Fruit fly (Drosophila melanogaster): ENCODE results near the gene cas.

Gene cas

DNA sequence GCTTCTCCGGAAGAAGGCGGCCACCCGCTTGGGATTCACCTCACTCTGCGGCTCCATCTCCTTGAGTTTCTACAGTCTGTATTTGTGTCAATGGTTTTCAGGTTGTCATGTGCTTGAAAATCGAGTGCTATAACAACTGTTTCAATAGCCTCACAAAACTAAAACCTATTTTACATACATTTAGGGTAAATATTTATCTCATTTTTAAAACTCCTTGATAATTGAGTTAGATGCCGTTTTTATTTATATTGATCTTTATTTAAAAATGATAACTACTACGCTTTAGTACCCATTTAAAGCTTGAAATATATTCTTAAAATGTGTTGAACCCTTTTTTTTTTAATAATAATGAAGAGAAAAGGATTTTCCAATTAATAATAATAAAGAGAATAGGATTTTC is 23.4 kb downstream of the cas start, which contains the start of gene CG2104:
Gene CG2104, minus strand, starts transcription at position 101 of the 400 bp plus-strand sequence.
- TF ChIP-seq D1 (tag; optimal IDR thresholded peaks at IDR 0.05) (no peak), Pif1A (GFP tag; optimal IDR thresholded peaks at IDR 0.05) (no peak), CG10348 (GFP tag; IDR thresholded peaks at IDR 0.05) (no peak), CG34367 (tag; optimal IDR thresholded peaks at IDR 0.05) (no peak), CG13204 (GFP tag; optimal IDR thresholded peaks at IDR 0.05) (no peak), CG9948 (tag; optimal IDR thresholded peaks at IDR 0.05) (no peak), Ets98B (GFP tag; IDR thresholded peaks at IDR 0.05) (no peak), CG17806 (tag; optimal IDR thresholded peaks at IDR 0.05) (no peak), CG32121 (GFP tag; IDR thresholded peaks at IDR 0.05) (no peak), EcR (GFP tag; optimal IDR thresholded peaks at IDR 0.05) (no peak), fd96Ca (GFP tag; IDR thresholded peaks at IDR 0.05) (no peak)

dm6 chr3R:5691042-5691441 is 25.6 kb downstream of the cas start:
- TF ChIP-seq CG8301 (tag; optimal IDR thresholded peaks at IDR 0.05) (no peak), CG17806 (tag; optimal IDR thresholded peaks at IDR 0.05) (no peak), CG10348 (GFP tag; IDR thresholded peaks at IDR 0.05) (no peak)

DNA sequence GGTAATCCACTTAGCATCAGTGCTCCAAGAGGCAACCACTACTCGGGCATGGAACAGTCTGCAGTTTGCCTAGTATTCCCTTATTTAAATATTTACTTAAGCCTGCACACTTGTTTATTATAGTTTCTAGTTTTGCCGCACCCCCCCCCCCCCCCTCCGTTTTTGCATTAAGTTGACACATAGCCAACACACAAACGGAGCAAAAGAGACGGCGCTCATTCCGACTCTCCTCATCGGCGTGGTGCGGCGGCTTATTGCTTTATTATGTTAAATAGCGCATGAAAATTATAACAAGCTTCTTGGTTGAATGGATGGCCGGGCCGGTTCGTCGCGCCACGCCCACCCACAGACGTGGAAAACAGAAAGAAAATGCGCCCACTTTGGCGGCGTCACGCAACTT is 27.0 kb downstream of the cas start:
- TF ChIP-seq CG8159 (tag; optimal IDR thresholded peaks at IDR 0.05) = no peak
- TF ChIP-seq fd96Ca (GFP tag; IDR thresholded peaks at IDR 0.05) = no peak
- no peak for TF ChIP-seq CG10348 (GFP tag; IDR thresholded peaks at IDR 0.05)

DNA sequence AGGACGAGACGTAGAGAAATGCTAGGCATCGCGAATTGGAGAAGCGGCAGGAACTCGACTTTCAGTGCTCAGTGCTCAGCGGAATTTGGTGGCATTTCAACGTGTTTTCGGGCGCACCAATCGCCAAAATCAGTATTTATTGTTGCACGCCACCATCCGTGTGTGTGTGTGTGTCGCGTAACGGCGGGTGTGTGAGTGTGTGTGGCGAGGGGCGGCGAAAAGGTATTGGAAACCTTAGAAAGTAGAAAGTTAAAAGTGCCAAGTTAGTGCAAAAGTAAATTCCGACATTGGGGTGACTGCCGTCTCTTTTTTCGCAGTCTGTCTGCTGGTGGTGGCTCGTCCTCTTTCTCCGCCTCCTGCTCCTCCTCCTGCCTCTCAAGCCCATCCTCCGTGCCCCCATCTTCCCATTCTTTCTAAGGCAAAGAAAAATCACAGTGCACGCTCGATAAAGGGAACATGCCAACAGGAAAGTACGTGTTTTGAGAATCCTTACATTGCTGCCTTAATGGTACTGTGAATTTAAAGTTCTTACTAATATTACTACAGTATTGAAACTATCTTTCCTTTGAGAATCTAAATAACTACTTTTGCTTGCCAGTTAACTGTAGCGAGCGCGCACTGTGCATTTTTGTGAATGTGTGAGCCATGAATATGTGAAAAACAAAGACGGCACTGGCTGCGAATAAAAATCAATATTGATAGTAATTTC is 30.4 kb downstream of the cas start:
- TF ChIP-seq CG13204 (GFP tag; optimal IDR thresholded peaks at IDR 0.05) = no peak
- TF ChIP-seq rn (GFP tag; IDR thresholded peaks at IDR 0.05) = no peak
- TF ChIP-seq CG12605 (GFP tag; IDR thresholded peaks at IDR 0.05) = no peak
- TF ChIP-seq Snoo (tag; optimal IDR thresholded peaks at IDR 0.05) = no peak
- TF ChIP-seq CG15710 (tag; optimal IDR thresholded peaks at IDR 0.05) = peak; percentile 45
- no peak for TF ChIP-seq fd96Ca (GFP tag; IDR thresholded peaks at IDR 0.05)
- TF ChIP-seq D1 (tag; optimal IDR thresholded peaks at IDR 0.05) = no peak
- no peak for TF ChIP-seq gl (tag; optimal IDR thresholded peaks at IDR 0.05)
- TF ChIP-seq CG10348 (GFP tag; IDR thresholded peaks at IDR 0.05) = no peak
- peak; percentile 60 for TF ChIP-seq CG8159 (tag; optimal IDR thresholded peaks at IDR 0.05)
- peak; percentile 28 for TF ChIP-seq CG34367 (tag; optimal IDR thresholded peaks at IDR 0.05)
- no peak for TF ChIP-seq CG32121 (GFP tag; IDR thresholded peaks at IDR 0.05)
- TF ChIP-seq CG4496 (GFP tag; IDR thresholded peaks at IDR 0.05) = no peak; the same call in 2 of the 3 replicates
- TF ChIP-seq Pif1B (GFP tag; optimal IDR thresholded peaks at IDR 0.05) = no peak
- peak; percentile 31 for TF ChIP-seq CG8301 (tag; optimal IDR thresholded peaks at IDR 0.05)
- peak; percentile 38 for TF ChIP-seq CG9948 (tag; optimal IDR thresholded peaks at IDR 0.05)
- TF ChIP-seq Pif1A (GFP tag; optimal IDR thresholded peaks at IDR 0.05) = peak; percentile 32
- TF ChIP-seq EcR (GFP tag; optimal IDR thresholded peaks at IDR 0.05) = no peak
- TF ChIP-seq Ets98B (GFP tag; IDR thresholded peaks at IDR 0.05) = 0 out of 2 replicates have a peak, but pooled peaks have one; percentile 24
- TF ChIP-seq CG17806 (tag; optimal IDR thresholded peaks at IDR 0.05) = peak; percentile 37
- TF ChIP-seq CG14655 (GFP tag; optimal IDR thresholded peaks at IDR 0.05) = peak; percentile 33

dm6 chr3R:5685269-5686048 is 31.1 kb downstream of the cas start, which contains the start of the genes Rab23 and plx:
TSS of gene Rab23 (minus strand) at chr3R:5685434.
TSS of gene plx (plus strand) at chr3R:5685855.
- TF ChIP-seq CG10348 (GFP tag; IDR thresholded peaks at IDR 0.05) (no peak), Ets98B (GFP tag; IDR thresholded peaks at IDR 0.05) (peak; percentile 5; the same call in 1 of the 2 replicates), Pif1B (GFP tag; optimal IDR thresholded peaks at IDR 0.05) (no peak), Pif1A (GFP tag; optimal IDR thresholded peaks at IDR 0.05) (no peak), CG13204 (GFP tag; optimal IDR thresholded peaks at IDR 0.05) (no peak)

DNA sequence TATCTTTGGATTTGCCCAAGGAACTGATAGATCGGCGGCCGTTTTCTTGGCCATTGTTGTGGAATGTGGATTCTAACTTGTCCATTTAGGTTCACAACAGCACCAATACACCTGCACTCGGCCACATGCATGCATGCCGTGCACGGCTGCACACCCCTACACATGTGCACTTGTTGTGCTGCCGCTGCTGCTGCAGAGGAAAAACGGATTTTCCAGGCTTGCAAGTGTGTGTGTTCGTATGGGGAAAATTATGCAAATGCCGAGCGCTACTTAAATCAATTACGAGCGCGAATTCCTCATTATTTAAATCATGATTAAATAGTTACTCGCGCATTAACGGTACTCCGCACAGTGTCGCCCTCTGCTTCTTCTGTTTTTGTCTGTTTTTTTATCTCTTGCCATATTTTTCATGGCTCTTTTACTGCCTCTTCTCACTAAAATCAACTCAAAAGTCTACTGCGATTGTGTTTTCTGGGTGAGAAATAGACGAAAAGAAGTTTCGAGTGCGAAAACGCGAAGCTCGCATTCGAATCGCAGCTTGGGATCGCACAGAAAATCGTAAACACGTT is 32.0 kb downstream of the cas start:
- TF ChIP-seq CG4496 (GFP tag; IDR thresholded peaks at IDR 0.05) (0 out of 3 replicates have a peak, but pooled peaks have one; percentile 9), CG17806 (tag; optimal IDR thresholded peaks at IDR 0.05) (no peak)

Measured in whole organism, pupa.